Worm (Caenorhabditis elegans): ENCODE results near the gene C33F10.11.

Gene C33F10.11

DNA sequence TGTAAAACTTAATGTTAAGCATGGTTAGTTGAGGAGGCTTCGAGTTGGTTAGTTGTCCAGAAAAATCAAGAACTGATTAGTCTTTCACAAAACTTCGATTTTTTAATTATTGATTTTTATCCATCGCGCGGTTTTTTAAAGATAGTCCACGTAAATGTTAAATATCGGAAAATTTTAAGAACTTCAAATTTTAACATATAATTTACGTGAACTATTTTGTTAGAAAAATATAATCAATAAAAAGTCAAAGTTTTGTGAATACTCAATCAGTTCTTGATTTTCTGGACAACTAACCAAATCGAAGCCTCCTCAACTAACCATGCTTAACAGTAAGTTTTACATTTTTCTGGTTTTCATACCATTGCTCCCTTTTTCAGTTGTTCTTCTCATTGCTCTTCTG is at the start of gene C33F10.11, which contains the start of gene C33F10.1:
C33F10.11 (minus strand) TSS at position 101 of the 400 bp plus-strand sequence.
C33F10.1 (plus strand) TSS at position 263 of the 400 bp plus-strand sequence.
- TF ChIP-seq dao-5 (tag; optimal IDR thresholded peaks at IDR 0.05) (no peak), W03F9.2 (tag; optimal IDR thresholded peaks at IDR 0.05) (no peak), him-1 (tag; optimal IDR thresholded peaks at IDR 0.05) (no peak)

- TF ChIP-seq dao-5 (tag; optimal IDR thresholded peaks at IDR 0.05) (no peak), him-1 (tag; optimal IDR thresholded peaks at IDR 0.05) (no peak), W03F9.2 (tag; optimal IDR thresholded peaks at IDR 0.05) (no peak)
Observed at ce11 chrII:4884403-4884802, 49.7 kb upstream of the C33F10.11 start.

ce11 chrII:4883412-4883811 is 48.8 kb upstream of the C33F10.11 start, which contains the start of gene gst-8:
gst-8 (plus strand) TSS chrII:4883712.
- TF ChIP-seq him-1 (tag; optimal IDR thresholded peaks at IDR 0.05), result no peak
- TF ChIP-seq W03F9.2 (tag; optimal IDR thresholded peaks at IDR 0.05), result no peak
- TF ChIP-seq dao-5 (tag; optimal IDR thresholded peaks at IDR 0.05), result no peak

ce11 chrII:4882498-4882897 is 47.8 kb upstream of the C33F10.11 start:
- TF ChIP-seq him-1 (tag; optimal IDR thresholded peaks at IDR 0.05) (no peak), dao-5 (tag; optimal IDR thresholded peaks at IDR 0.05) (no peak), W03F9.2 (tag; optimal IDR thresholded peaks at IDR 0.05) (no peak)

- TF ChIP-seq him-1 (tag; optimal IDR thresholded peaks at IDR 0.05), result no peak
- TF ChIP-seq dao-5 (tag; optimal IDR thresholded peaks at IDR 0.05), result no peak
- TF ChIP-seq W03F9.2 (tag; optimal IDR thresholded peaks at IDR 0.05), result no peak
Observed at ce11 chrII:4881727-4882126, 47.1 kb upstream of the C33F10.11 start, which contains the start of gene gst-7. gst-7 (plus strand) TSS chrII:4882062.

DNA sequence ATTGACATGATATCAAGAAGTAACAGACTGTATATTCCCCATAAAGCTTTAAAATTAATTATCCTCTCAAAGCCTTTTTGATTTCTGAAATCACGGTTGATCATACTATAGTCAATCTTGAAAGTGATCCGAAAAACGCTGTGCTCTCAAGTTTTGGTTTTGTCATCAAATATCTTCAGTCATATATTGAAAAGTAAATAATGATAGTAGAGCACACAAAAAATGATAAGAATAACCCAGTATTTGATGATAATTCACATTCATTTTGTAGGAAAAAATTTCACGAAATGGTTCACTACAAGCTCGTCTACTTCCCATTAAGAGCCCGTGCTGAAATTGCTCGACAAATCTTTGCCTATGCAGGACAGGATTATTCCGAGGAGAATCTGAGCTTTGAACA is 45.0 kb upstream of the C33F10.11 start, which contains the start of gene gst-6:
gst-6 (plus strand) TSS at position 263 of the 400 bp plus-strand sequence.
- no peak for TF ChIP-seq him-1 (tag; optimal IDR thresholded peaks at IDR 0.05)
- no peak for TF ChIP-seq W03F9.2 (tag; optimal IDR thresholded peaks at IDR 0.05)
- no peak for TF ChIP-seq dao-5 (tag; optimal IDR thresholded peaks at IDR 0.05)

DNA sequence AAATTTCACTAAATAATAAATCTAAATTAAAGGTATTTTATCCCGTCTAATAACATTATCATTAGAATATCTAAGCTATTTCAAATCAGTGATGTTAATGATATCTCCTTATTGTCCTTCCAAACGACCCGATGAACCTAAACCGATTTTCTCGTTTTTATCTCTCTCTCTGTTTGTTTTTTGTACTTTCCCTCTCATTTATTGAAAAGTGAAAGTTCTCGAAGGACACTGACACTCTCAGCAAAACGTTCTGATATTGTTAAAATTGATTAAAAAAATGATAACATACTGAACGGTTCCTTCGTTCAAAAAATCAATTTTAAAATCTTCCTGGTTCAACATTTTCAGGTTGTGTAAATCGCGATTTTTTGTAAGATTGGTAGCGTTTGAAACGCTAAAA is 41.4 kb upstream of the C33F10.11 start, which contains the start of gene F11G11.13:
F11G11.13 (minus strand) TSS at position 89 of the 400 bp plus-strand sequence.
- TF ChIP-seq dao-5 (tag; optimal IDR thresholded peaks at IDR 0.05), result no peak
- no peak for TF ChIP-seq W03F9.2 (tag; optimal IDR thresholded peaks at IDR 0.05)
- no peak for TF ChIP-seq him-1 (tag; optimal IDR thresholded peaks at IDR 0.05)

- TF ChIP-seq him-1 (tag; optimal IDR thresholded peaks at IDR 0.05), result no peak
- TF ChIP-seq dao-5 (tag; optimal IDR thresholded peaks at IDR 0.05), result no peak
- no peak for TF ChIP-seq W03F9.2 (tag; optimal IDR thresholded peaks at IDR 0.05)
Observed at ce11 chrII:4874335-4874861, 39.7 kb upstream of the C33F10.11 start, which contains the start of gene F11G11.15. F11G11.15 (plus strand) TSS chrII:4874845.

- TF ChIP-seq W03F9.2 (tag; optimal IDR thresholded peaks at IDR 0.05), result no peak
- no peak for TF ChIP-seq dao-5 (tag; optimal IDR thresholded peaks at IDR 0.05)
- no peak for TF ChIP-seq him-1 (tag; optimal IDR thresholded peaks at IDR 0.05)
Observed at ce11 chrII:4873029-4873428, 38.4 kb upstream of the C33F10.11 start, which contains the start of gene col-73. col-73 (minus strand) TSS chrII:4873129.

DNA sequence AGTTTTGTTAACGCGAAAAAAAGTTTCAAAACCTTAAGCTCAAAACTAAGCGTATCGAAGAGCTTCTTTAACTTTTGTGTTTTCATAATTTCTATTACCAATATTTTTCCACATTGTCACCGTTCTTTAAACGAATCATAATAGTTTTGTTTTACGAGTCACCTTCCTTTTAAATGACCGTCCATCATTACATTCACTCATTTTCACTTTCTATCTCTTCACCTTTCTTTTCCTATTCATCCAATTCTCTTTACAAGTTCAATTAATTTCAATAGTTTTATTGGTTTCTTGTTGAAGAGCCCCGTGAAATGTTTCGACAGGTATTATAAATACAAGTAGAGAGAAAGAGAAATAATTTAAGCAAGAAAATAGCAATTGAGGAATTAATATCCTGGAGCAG is 37.2 kb upstream of the C33F10.11 start:
- TF ChIP-seq him-1 (tag; optimal IDR thresholded peaks at IDR 0.05), result no peak
- TF ChIP-seq W03F9.2 (tag; optimal IDR thresholded peaks at IDR 0.05), result no peak
- no peak for TF ChIP-seq dao-5 (tag; optimal IDR thresholded peaks at IDR 0.05)

- no peak for TF ChIP-seq W03F9.2 (tag; optimal IDR thresholded peaks at IDR 0.05)
- no peak for TF ChIP-seq him-1 (tag; optimal IDR thresholded peaks at IDR 0.05)
- TF ChIP-seq dao-5 (tag; optimal IDR thresholded peaks at IDR 0.05), result no peak
Observed at ce11 chrII:4870691-4871090, 36.0 kb upstream of the C33F10.11 start, which contains the start of gene col-20. col-20 (minus strand) TSS chrII:4870791.

DNA sequence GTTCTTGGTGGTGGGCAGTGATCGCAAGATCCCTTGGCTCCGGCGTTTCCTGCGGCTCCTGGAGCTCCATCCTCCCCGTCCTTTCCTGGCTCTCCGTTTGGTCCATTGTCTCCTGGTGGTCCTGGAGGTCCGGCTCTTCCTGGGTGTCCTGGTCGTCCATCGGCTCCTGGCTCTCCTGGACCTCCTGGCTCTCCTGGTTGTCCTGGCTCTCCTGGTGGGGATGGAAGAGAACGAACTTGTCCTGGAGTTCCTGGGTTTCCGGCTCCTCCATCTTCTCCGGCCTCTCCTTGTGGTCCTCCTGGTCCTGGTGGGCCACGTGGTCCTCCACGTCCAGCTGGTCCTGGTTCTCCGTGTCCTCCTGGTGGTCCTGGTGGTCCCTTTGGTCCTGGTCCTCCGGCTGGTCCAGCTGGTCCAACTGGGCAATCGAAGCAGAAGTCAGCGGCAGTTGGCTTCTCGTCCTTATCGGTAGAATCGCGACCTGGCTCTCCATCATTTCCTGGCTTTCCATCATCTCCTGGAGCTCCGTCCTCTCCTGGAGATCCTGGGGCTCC is 35.2 kb upstream of the C33F10.11 start:
- no peak for TF ChIP-seq him-1 (tag; optimal IDR thresholded peaks at IDR 0.05)
- no peak for TF ChIP-seq dao-5 (tag; optimal IDR thresholded peaks at IDR 0.05)
- TF ChIP-seq W03F9.2 (tag; optimal IDR thresholded peaks at IDR 0.05), result no peak

- TF ChIP-seq him-1 (tag; optimal IDR thresholded peaks at IDR 0.05) (no peak), dao-5 (tag; optimal IDR thresholded peaks at IDR 0.05) (no peak), W03F9.2 (tag; optimal IDR thresholded peaks at IDR 0.05) (no peak)
Observed at ce11 chrII:4867476-4867875, 32.8 kb upstream of the C33F10.11 start, which contains the start of gene col-17. col-17 (minus strand) TSS chrII:4867576.

DNA sequence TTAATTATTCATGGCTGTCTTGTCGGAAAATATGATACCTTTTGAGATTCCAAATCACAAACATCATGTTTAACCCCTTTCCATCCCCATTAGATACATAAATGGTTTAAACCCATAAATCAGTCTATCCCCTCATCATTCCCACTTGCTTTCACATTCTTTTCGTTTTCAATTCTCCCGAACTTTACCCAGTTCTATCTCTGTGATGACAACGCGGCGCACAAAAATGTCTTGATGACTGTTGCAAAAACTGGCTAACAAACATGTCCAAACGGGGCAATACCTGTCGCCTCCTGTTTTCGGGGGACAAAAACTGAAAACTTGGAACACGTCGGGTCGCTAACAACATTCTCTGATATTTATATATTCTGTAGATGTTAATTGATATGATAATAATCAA is 31.4 kb upstream of the C33F10.11 start:
- no peak for TF ChIP-seq him-1 (tag; optimal IDR thresholded peaks at IDR 0.05)
- TF ChIP-seq dao-5 (tag; optimal IDR thresholded peaks at IDR 0.05), result no peak
- TF ChIP-seq W03F9.2 (tag; optimal IDR thresholded peaks at IDR 0.05), result no peak
